Worm (Caenorhabditis elegans) whole organism, L2 larva: Measurements from ENCODE around the gene pals-16.

Experiments
- dmd-4 ChIP-seq: sonication (generic microtip); optimal IDR thresholded peaks from 2 replicates; lab custom pipeline; 2017; ENCODE audit warnings: missing biosample characterization, missing genetic modification characterization
- lsy-2 ChIP-seq, 2 experiments: fragments of 150-350 bp in 1 of 2; sonication (generic microtip) in 1 of 2; optimal IDR thresholded peaks; 2 replicates each; lab custom pipeline; 2014 to 2017; ENCODE audit warnings: missing biosample characterization in 2 of 2, missing genetic modification characterization in 2 of 2
- nhr-237 ChIP-seq: fragments of 150-350 bp; optimal IDR thresholded peaks from 2 replicates; lab custom pipeline; 2014; ENCODE audit warnings: missing biosample characterization, missing genetic modification characterization

DNA sequence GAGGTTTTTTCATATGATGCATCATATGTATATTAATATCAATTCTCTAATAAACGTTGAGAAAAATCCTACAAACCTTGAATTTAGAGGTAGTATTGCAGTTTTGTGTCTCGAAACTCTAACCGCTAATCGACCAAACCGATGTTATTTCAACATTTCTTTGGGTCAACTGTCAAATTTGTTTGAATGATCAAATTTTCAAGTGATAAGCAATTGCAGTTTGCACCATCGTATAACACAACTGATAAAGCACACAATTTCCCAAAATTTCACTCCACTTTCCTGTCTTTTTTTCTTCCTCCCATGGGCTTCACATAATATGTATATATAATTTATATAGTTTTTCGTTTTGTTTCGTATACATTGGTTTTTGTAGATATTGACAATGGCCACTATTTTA lies 15.7 kb upstream of the pals-16 start, which contains the start of the genes fbxa-138 and Y82E9BR.5:
- TF ChIP-seq nhr-237 (tag; lab: Kevin White, UChicago) (no peak), dmd-4 (tag; lab: Kevin White, UChicago) (no peak), lsy-2 (tag; optimal IDR thresholded peaks at IDR 0.05; lab: Kevin White, UChicago) (no peak)
